Worm (Caenorhabditis elegans) whole organism, midembryonic: ENCODE results near the gene BE10.4.

Experiments used
- T22C8.4 ChIP-seq: fragments of 200-800 bp; sonication (Bioruptor generic); IDR thresholded peaks from 2 replicates; pipeline ENCODE4 v1.3.6; 2022; ENCODE audit warnings: missing genetic modification characterization, missing compliant biosample characterization
- cog-1 ChIP-seq: sonication (generic microtip); optimal IDR thresholded peaks from 2 replicates; lab custom pipeline; 2016; ENCODE audit warnings: missing genetic modification characterization, missing compliant biosample characterization
- med-1 ChIP-seq: sonication (generic microtip); optimal IDR thresholded peaks from 2 replicates; lab custom pipeline; 2017; ENCODE audit warnings: missing genetic modification characterization, mild to moderate bottlenecking, missing compliant biosample characterization, antibody characterized with exemption, missing genetic modification reagents; ENCODE audit not compliant: insufficient read depth
- ref-1 ChIP-seq: fragments of 200-800 bp; sonication (Bioruptor generic); conservative IDR thresholded peaks from 2 replicates; pipeline ENCODE4 v1.3.6; 2022; ENCODE audit warnings: missing genetic modification reagents, missing genetic modification characterization, missing compliant biosample characterization
- ztf-23 ChIP-seq: fragments of 200-800 bp; sonication (Bioruptor generic); IDR thresholded peaks from 2 replicates; pipeline ENCODE4 v1.3.6; 2022; ENCODE audit warnings: missing genetic modification reagents, missing genetic modification characterization, missing compliant biosample characterization
- ztf-29 ChIP-seq: fragments of 200-800 bp; sonication (Bioruptor generic); IDR thresholded peaks from 2 replicates; pipeline ENCODE4 v1.3.6; 2022; ENCODE audit warnings: missing genetic modification reagents, missing genetic modification characterization, missing compliant biosample characterization

DNA sequence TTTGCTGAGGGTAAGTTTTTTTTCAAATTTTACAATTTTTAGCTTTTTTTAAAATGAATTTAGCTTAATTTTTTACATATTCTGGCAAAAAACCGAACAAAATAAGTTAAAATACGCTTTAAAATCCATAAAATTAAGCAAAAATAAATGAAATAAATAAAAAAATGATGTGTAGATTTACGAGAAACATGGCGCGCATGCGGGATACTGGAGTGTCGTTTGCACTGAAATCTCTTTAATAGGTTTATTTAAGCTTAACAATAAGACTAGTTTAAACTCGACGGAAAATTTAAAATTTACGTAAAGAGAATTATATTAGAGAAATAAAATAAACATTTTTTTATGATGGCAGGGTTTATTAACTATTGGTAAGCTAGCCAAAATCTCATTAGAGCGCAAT, 8.0 kb downstream of the BE10.4 start:
- TF ChIP-seq ztf-23: no peak
- TF ChIP-seq ref-1 (GFP tag; lab: Robert Waterston, UW): no peak
- no peak for TF ChIP-seq ztf-29 (GFP tag; lab: Robert Waterston, UW)
- TF ChIP-seq cog-1 (tag; lab: Kevin White, UChicago): no peak
- no peak for TF ChIP-seq med-1 (GFP tag; lab: Kevin White, UChicago)
- no peak for TF ChIP-seq T22C8.4 (GFP tag; lab: Robert Waterston, UW)
